Worm (Caenorhabditis elegans): ENCODE results near the gene dss-1.

DNA sequence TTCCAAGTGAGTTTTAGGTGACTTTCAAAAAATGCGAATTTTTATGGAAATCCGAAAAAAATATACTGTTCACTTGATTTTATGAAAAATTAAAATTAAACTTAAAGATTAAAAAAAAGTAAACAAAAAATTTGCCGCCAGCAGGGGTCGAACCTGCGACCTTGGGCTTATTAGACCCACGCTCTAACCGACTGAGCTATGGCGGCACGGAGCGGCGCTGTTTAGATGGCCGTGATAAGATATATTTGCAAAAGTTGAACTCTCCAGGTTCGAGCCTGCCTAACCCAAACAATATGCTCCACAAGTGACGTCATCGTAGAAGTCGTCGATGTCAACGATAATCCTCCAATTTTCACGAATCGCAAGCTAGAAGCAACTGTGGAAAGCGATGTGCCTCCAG is 31.4 kb downstream of the dss-1 start:
- TF ChIP-seq nhr-25 (tag; optimal IDR thresholded peaks at IDR 0.05) (no peak), ZK546.5 (tag; optimal IDR thresholded peaks at IDR 0.05) (no peak)

Data from whole organism, L3 larva.